Worm (Caenorhabditis elegans) whole organism, L1 larva: ENCODE results near the gene sre-26.

Source experiments
- ceh-8 ChIP-seq: fragments of 200-800 bp; sonication (Bioruptor generic); optimal IDR thresholded peaks from 2 replicates; lab custom pipeline; 2018; ENCODE audit warnings: mild to moderate bottlenecking, missing genetic modification characterization, moderate library complexity, missing compliant biosample characterization
- egl-27 ChIP-seq, 2 experiments: fragments of 150-350 bp in 1 of 2; sonication (generic microtip); optimal IDR thresholded peaks; 3 replicates each; lab custom pipeline; 2017 to 2018; ENCODE audit warnings: missing biosample characterization in 2 of 2, missing genetic modification characterization in 2 of 2, missing genetic modification reagents in 2 of 2
- fkh-10 ChIP-seq: sonication (generic microtip); optimal IDR thresholded peaks from 2 replicates; lab custom pipeline; 2017; ENCODE audit warnings: missing biosample characterization, missing genetic modification reagents, missing genetic modification characterization
- nhr-47 ChIP-seq: sonication (generic microtip); optimal IDR thresholded peaks from 2 replicates; lab custom pipeline; 2016; ENCODE audit warnings: mild to moderate bottlenecking, missing genetic modification characterization, moderate library complexity, missing compliant biosample characterization
- snu-23 ChIP-seq: sonication (generic microtip); optimal IDR thresholded peaks from 2 replicates; lab custom pipeline; 2016; ENCODE audit warnings: missing genetic modification characterization, missing compliant biosample characterization

DNA sequence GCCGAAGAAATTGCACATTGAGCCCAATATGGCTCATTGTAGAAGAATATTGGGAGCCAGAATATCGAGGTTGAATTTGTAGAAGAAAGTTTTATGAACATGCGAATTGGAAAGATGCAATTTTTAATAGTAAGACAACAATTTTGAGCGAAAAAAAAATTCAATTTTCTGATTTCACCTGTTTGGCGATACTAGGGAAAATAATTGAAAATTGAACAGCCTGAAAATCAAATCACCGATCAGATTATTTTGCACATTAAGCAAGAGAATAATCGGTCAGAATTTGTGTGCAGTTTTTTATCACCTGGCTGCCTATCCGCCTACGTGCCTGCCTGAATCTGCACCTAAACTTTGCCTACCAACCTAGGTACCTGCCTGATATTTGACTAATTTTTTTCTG is at the start of gene sre-26:
- TF ChIP-seq ceh-8 (GFP tag; lab: Kevin White, UChicago) (no peak), fkh-10 (GFP tag; lab: Kevin White, UChicago) (no peak), snu-23 (GFP tag; lab: Kevin White, UChicago) (no peak), nhr-47 (tag; lab: Kevin White, UChicago) (no peak), egl-27 (tag; optimal IDR thresholded peaks at IDR 0.05; lab: Kevin White, UChicago) (no peak)
